Fruit fly (Drosophila melanogaster) whole organism, pupa: ENCODE data around the gene primo-2.

Source experiments
- CG10348 ChIP-seq: fragments of 200-800 bp; sonication (Bioruptor generic); IDR thresholded peaks from 2 replicates; pipeline ENCODE4 v1.3.6; 2022; ENCODE audit warnings: missing biosample characterization, missing genetic modification characterization
- CG12605 ChIP-seq: fragments of 200-800 bp; sonication (Bioruptor generic); IDR thresholded peaks from 2 replicates; pipeline ENCODE4 v1.3.6; 2022; ENCODE audit warnings: missing biosample characterization, missing genetic modification characterization
- CG17806 ChIP-seq: fragments of 200-800 bp; sonication (Bioruptor generic); optimal IDR thresholded peaks from 2 replicates; lab custom pipeline; 2018; ENCODE audit warnings: missing biosample characterization, mild to moderate bottlenecking, missing genetic modification characterization, moderate library complexity
- CG34367 ChIP-seq: fragments of 200-800 bp; sonication (Bioruptor generic); optimal IDR thresholded peaks from 2 replicates; lab custom pipeline; 2018; ENCODE audit warnings: missing biosample characterization, mild to moderate bottlenecking, missing genetic modification characterization
- fd96Ca ChIP-seq: fragments of 200-800 bp; sonication (Bioruptor generic); IDR thresholded peaks from 3 replicates; pipeline ENCODE4 v1.3.6; 2022; ENCODE audit warnings: missing biosample characterization, missing genetic modification characterization

dm6 chr3R:13693753-13694152 is 17.9 kb downstream of the primo-2 start, which contains the start of gene CG14367:
- no peak for TF ChIP-seq CG34367 (tag; lab: Kevin White, UChicago)
- TF ChIP-seq CG10348, result no peak
- no peak for TF ChIP-seq CG17806 (tag; lab: Kevin White, UChicago)
- TF ChIP-seq fd96Ca (GFP tag; lab: Robert Waterston, UW), result no peak
- TF ChIP-seq CG12605 (GFP tag; lab: Robert Waterston, UW), result no peak
